Worm (Caenorhabditis elegans): ENCODE data around the gene R08C7.8.

R08C7.8 gene

DNA sequence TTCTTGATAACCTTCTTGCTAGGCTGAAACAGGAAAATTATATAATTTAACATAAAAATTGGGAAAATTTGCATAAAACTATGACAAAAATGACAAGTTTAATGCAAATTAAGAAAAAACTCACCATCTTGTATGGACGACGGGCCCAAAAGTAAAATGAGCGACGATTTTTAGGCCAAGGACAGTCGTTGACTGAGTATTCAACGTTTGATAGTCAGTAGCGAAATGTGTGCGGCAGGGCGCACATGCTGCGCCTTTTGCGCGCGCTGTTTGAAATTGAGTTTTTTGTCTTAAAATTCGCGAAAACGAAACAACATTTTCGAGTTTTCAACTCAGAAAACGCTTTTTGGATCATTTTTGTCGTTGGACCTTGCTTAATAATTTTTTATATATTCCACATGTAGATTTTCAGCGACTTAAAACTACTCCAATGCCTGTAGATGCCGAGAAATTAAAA, 43.9 kb downstream of the R08C7.8 start, which contains the start of the genes rpl-7A and set-21 (continued):
- TF ChIP-seq ceh-24 (tag; optimal IDR thresholded peaks at IDR 0.05) = no peak
- no peak for TF ChIP-seq lin-11 (tag; optimal IDR thresholded peaks at IDR 0.05)
- no peak for TF ChIP-seq pqm-1 (tag; optimal IDR thresholded peaks at IDR 0.05)
- no peak for TF ChIP-seq sdc-2 (tag; optimal IDR thresholded peaks at IDR 0.05)
- peak; percentile 71 for TF ChIP-seq unc-86 (tag; optimal IDR thresholded peaks at IDR 0.05)
- TF ChIP-seq syd-9 (tag; optimal IDR thresholded peaks at IDR 0.05) = no peak
- no peak for TF ChIP-seq elt-4 (tag; optimal IDR thresholded peaks at IDR 0.05)
- peak; percentile 88 for TF ChIP-seq ref-2 (tag; optimal IDR thresholded peaks at IDR 0.05)
- peak; percentile 81 for TF ChIP-seq ceh-31 (tag; optimal IDR thresholded peaks at IDR 0.05)
- no peak for TF ChIP-seq hlh-6 (tag; optimal IDR thresholded peaks at IDR 0.05)
- no peak for TF ChIP-seq pros-1 (tag; optimal IDR thresholded peaks at IDR 0.05)
- no peak for TF ChIP-seq ceh-9 (tag; optimal IDR thresholded peaks at IDR 0.05)
- TF ChIP-seq unc-3 (GFP tag; conservative IDR thresholded peaks at IDR 0.05) = peak; percentile 63; the same call in 1 of the 2 replicates
- no peak for TF ChIP-seq unc-3 (tag; optimal IDR thresholded peaks at IDR 0.05)
- peak; percentile 82 for TF ChIP-seq ceh-18 (tag; optimal IDR thresholded peaks at IDR 0.05)
- no peak for TF ChIP-seq ahr-1 (tag; optimal IDR thresholded peaks at IDR 0.05)
- TF ChIP-seq C08G9.2 (tag; optimal IDR thresholded peaks at IDR 0.05) = peak; percentile 34
- no peak for TF ChIP-seq gmeb-2 (tag; optimal IDR thresholded peaks at IDR 0.05)
- TF ChIP-seq nhr-232 (tag; optimal IDR thresholded peaks at IDR 0.05) = no peak
- peak; percentile 40 for TF ChIP-seq ceh-48 (tag; optimal IDR thresholded peaks at IDR 0.05)
- TF ChIP-seq nhr-11 (tag; optimal IDR thresholded peaks at IDR 0.05) = no peak
- peak; percentile 43 for TF ChIP-seq hlh-30 (tag; optimal IDR thresholded peaks at IDR 0.05; ENCODE audit: insufficient read depth)
- TF ChIP-seq K02D7.2 (tag; optimal IDR thresholded peaks at IDR 0.05) = no peak
- no peak for TF ChIP-seq ceh-30 (tag; optimal IDR thresholded peaks at IDR 0.05)
- no peak for TF ChIP-seq fax-1 (tag; optimal IDR thresholded peaks at IDR 0.05)
- TF ChIP-seq pha-4 (tag; optimal IDR thresholded peaks at IDR 0.05) = no peak
- peak; percentile 90 for TF ChIP-seq ceh-34 (tag; optimal IDR thresholded peaks at IDR 0.05)
- TF ChIP-seq hlh-8 (tag; optimal IDR thresholded peaks at IDR 0.05) = no peak

DNA sequence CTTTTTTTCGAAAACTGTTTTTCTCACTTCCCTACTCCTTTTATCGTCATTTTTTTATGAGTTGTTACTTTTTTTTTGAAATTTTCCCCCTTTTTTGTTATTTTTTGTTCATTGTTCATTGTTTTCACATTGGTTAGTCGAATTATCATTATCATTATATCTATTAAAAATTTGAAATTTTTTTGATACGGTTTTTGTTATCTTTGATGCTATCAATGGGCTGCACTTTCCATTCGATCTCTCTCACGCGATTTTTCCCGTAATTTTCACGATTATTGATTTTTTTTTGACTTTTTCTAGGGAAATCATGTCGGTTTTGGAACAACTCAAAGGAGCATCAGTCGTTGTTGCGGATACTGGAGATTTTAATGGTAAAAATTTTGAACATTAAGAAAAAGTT, 48.0 kb downstream of the R08C7.8 start, which contains the start of gene tald-1:
TSS of gene tald-1 (plus strand) at position 301 of the 400 bp plus-strand sequence.
- TF ChIP-seq odd-2 (tag; optimal IDR thresholded peaks at IDR 0.05) (no peak), elt-2 (tag; optimal IDR thresholded peaks at IDR 0.05) (peak; percentile 39)

All from whole organism, late embryonic.